Fruit fly (Drosophila melanogaster): Measurements from ENCODE around the gene hop.

- no peak for TF ChIP-seq br (GFP tag; optimal IDR thresholded peaks at IDR 0.05)
- TF ChIP-seq dmrt93B (GFP tag; optimal IDR thresholded peaks at IDR 0.05), result no peak
- no peak for TF ChIP-seq dl (GFP tag; optimal IDR thresholded peaks at IDR 0.05; ENCODE audit: insufficient read depth in 1 of 2, partially characterized antibody in 2 of 2)
- TF ChIP-seq Rel (GFP tag; optimal IDR thresholded peaks at IDR 0.05), result no peak
- TF ChIP-seq Rel (tag; optimal IDR thresholded peaks at IDR 0.05), result no peak
- TF ChIP-seq Myc (optimal IDR thresholded peaks at IDR 0.05), result no peak
- no peak for TF ChIP-seq brk (GFP tag; optimal IDR thresholded peaks at IDR 0.05)
- no peak for TF ChIP-seq sv (GFP tag; optimal IDR thresholded peaks at IDR 0.05)
- TF ChIP-seq dsf (GFP tag; optimal IDR thresholded peaks at IDR 0.05; ENCODE audit: borderline replicate concordance), result no peak
- no peak for TF ChIP-seq woc (GFP tag; optimal IDR thresholded peaks at IDR 0.05)
- no peak for TF ChIP-seq Hr78 (GFP tag; optimal IDR thresholded peaks at IDR 0.05)
- TF ChIP-seq lola (GFP tag; optimal IDR thresholded peaks at IDR 0.05), result no peak
- TF ChIP-seq h (GFP tag; optimal IDR thresholded peaks at IDR 0.05), result no peak
Observed at dm6 chrX:11393003-11393620, 25.2 kb upstream of the hop start.
